ENCODE assay signal across 3 fruit fly cellular contexts in the genomic region with DNA sequence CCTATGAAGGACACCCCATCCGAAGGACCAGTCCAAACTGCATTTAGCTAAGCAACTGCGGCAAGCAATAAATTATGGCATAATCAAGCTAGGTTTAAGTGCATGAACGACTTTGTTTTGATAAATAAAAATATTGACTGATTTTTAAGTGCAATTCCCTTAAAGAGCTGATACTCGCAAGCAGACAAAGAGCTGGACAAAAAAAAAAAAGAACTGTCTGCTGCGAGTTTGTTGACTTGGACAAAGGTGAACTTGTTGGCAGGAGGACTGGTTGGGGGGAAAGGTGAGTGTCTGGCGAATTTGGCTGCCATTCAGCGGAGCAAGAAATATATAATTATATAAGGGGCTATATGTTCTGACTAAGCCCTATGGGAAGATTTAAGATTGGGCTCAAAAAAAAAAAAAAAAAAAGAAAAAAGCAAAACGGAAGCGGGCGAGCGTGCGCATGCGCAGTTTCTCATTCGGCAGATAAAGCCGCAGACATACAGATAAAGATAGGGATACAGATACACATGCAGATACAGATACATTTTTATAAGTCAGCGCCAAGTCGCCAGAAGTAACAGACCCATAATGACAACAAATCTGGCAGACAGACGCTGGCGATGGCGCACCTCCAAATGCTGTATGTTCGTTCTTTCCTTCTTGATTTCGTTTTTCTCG.
TF ChIP-seq lines count a peak whose summit lies in the region.

No protein-coding gene starts in this region.

TF ChIP-seq in whole organism, prepupa, 60 proteins besides CTCF, POLR2A, EP300 and RAD21:
- TF ChIP-seq svp (GFP tag; lab: Kevin White, UChicago) (peak; percentile 52), Eip78C (GFP tag; lab: Kevin White, UChicago) (peak; percentile 55), CG10669 (GFP tag; optimal IDR thresholded peaks at IDR 0.05; lab: Kevin White, UChicago) (no peak), CG9139 (GFP tag; optimal IDR thresholded peaks at IDR 0.05; lab: Kevin White, UChicago) (no peak), ss (GFP tag; optimal IDR thresholded peaks at IDR 0.05; lab: Kevin White, UChicago) (peak in 1 of 2 experiments; percentile 75), Sox102F (GFP tag; optimal IDR thresholded peaks at IDR 0.05; lab: Kevin White, UChicago) (peak; percentile 25), vri (GFP tag; optimal IDR thresholded peaks at IDR 0.05; lab: Kevin White, UChicago) (peak; percentile 62)

TF ChIP-seq in whole organism, pupa, 21 proteins besides CTCF, POLR2A, EP300 and RAD21:
- no peak for TF ChIP-seq CG8159 (tag; optimal IDR thresholded peaks at IDR 0.05; lab: Kevin White, UChicago)
- peak; percentile 85 for TF ChIP-seq EcR (GFP tag; optimal IDR thresholded peaks at IDR 0.05; lab: Kevin White, UChicago)
- TF ChIP-seq CG13204 (GFP tag; optimal IDR thresholded peaks at IDR 0.05; lab: Kevin White, UChicago), result peak; percentile 52

TF ChIP-seq in whole organism, wandering third instar larva, 38 proteins besides CTCF, POLR2A, EP300 and RAD21:
- TF ChIP-seq Vsx2 (GFP tag; optimal IDR thresholded peaks at IDR 0.05; lab: Kevin White, UChicago; ENCODE audit: partially characterized antibody), result no peak
- TF ChIP-seq fru (GFP tag; optimal IDR thresholded peaks at IDR 0.05; lab: Kevin White, UChicago), result peak; percentile 58
- TF ChIP-seq psq (GFP tag; optimal IDR thresholded peaks at IDR 0.05; lab: Kevin White, UChicago), result peak; percentile 60
